Worm (Caenorhabditis elegans): ENCODE data around the gene sucg-1.

- TF ChIP-seq nhr-237 (tag; optimal IDR thresholded peaks at IDR 0.05) (no peak), nhr-11 (tag; optimal IDR thresholded peaks at IDR 0.05) (no peak), ceh-82 (tag; optimal IDR thresholded peaks at IDR 0.05) (no peak), dmd-4 (tag; optimal IDR thresholded peaks at IDR 0.05) (no peak), ztf-11 (tag; optimal IDR thresholded peaks at IDR 0.05) (no peak), lsy-2 (tag; optimal IDR thresholded peaks at IDR 0.05) (no peak), F13H6.1 (tag; optimal IDR thresholded peaks at IDR 0.05) (no peak), fos-1 (tag; optimal IDR thresholded peaks at IDR 0.05) (no peak), unc-39 (tag; optimal IDR thresholded peaks at IDR 0.05) (no peak), blmp-1 (tag; optimal IDR thresholded peaks at IDR 0.05; ENCODE audit: insufficient read depth) (no peak), ama-1 (optimal IDR thresholded peaks at IDR 0.05) (no peak), gmeb-1 (tag; optimal IDR thresholded peaks at IDR 0.05) (no peak), unc-62 (GFP tag; optimal IDR thresholded peaks at IDR 0.05) (no peak)
Measured at ce11 chrIV:7692451-7692850, 36.3 kb upstream of the sucg-1 start.

Measured in whole organism, L2 larva.